Fruit fly (Drosophila melanogaster): Measurements from ENCODE around the gene Jon25Biii.

Jon25Biii gene

dm6 chr2L:4930541-4930940 lies 20.0 kb downstream of the Jon25Biii start (continued):
- TF ChIP-seq CG14050 (GFP tag; IDR thresholded peaks at IDR 0.05), result 0 out of 3 replicates have a peak, but pooled peaks have one; percentile 10
- peak; percentile 34 for TF ChIP-seq lab (GFP tag; optimal IDR thresholded peaks at IDR 0.05)

- TF ChIP-seq otp (GFP tag; IDR thresholded peaks at IDR 0.05) (no peak), Hr78 (GFP tag; optimal IDR thresholded peaks at IDR 0.05) (no peak), B-H1 (GFP tag; IDR thresholded peaks at IDR 0.05) (no peak), CG12071 (GFP tag; optimal IDR thresholded peaks at IDR 0.05) (no peak), CG12391 (tag; optimal IDR thresholded peaks at IDR 0.05) (no peak), bigmax (GFP tag; optimal IDR thresholded peaks at IDR 0.05) (no peak), Dbx (GFP tag; IDR thresholded peaks at IDR 0.05) (peak; percentile 57; the same call in 1 of the 3 replicates), Sox100B (GFP tag; optimal IDR thresholded peaks at IDR 0.05) (no peak), slp2 (GFP tag; optimal IDR thresholded peaks at IDR 0.05) (no peak), HLHmδ (GFP tag; optimal IDR thresholded peaks at IDR 0.05) (no peak), CG32772 (GFP tag; IDR thresholded peaks at IDR 0.05) (no peak), HHEX (GFP tag; optimal IDR thresholded peaks at IDR 0.05) (no peak), CkIIα-i1 (GFP tag; IDR thresholded peaks at IDR 0.05) (no peak), dmrt11E (tag; optimal IDR thresholded peaks at IDR 0.05) (no peak), Gug (GFP tag; IDR thresholded peaks at IDR 0.05) (no peak), amos (GFP tag; IDR thresholded peaks at IDR 0.05; ENCODE audit: partially characterized antibody) (no peak), sc (optimal IDR thresholded peaks at IDR 0.05) (no peak), sc (GFP tag; optimal IDR thresholded peaks at IDR 0.05) (no peak), CG4328 (GFP tag; optimal IDR thresholded peaks at IDR 0.05) (no peak), CG1024 (GFP tag; IDR thresholded peaks at IDR 0.05) (no peak), Sry-δ (GFP tag; optimal IDR thresholded peaks at IDR 0.05) (no peak), gsb (GFP tag; IDR thresholded peaks at IDR 0.05) (no peak), Fer1 (GFP tag; optimal IDR thresholded peaks at IDR 0.05) (peak; percentile 79), cg (GFP tag; optimal IDR thresholded peaks at IDR 0.05) (no peak), ham (GFP tag; IDR thresholded peaks at IDR 0.05) (no peak), YL-1 (GFP tag; optimal IDR thresholded peaks at IDR 0.05) (no peak), CG32532 (GFP tag; IDR thresholded peaks at IDR 0.05) (peak; percentile 65; the same call in 1 of the 2 replicates), ap (GFP tag; IDR thresholded peaks at IDR 0.05) (no peak), nmo (GFP tag; optimal IDR thresholded peaks at IDR 0.05) (no peak), CG15696 (tag; optimal IDR thresholded peaks at IDR 0.05) (no peak), zen (tag; optimal IDR thresholded peaks at IDR 0.05) (no peak), CG17361 (GFP tag; IDR thresholded peaks at IDR 0.05) (no peak), zfh1 (GFP tag; IDR thresholded peaks at IDR 0.05) (no peak), Camta (GFP tag; optimal IDR thresholded peaks at IDR 0.05) (no peak), CG18011 (GFP tag; optimal IDR thresholded peaks at IDR 0.05) (no peak), Six4 (GFP tag; optimal IDR thresholded peaks at IDR 0.05) (no peak), CG9817 (tag; optimal IDR thresholded peaks at IDR 0.05) (no peak), NC2α (GFP tag; optimal IDR thresholded peaks at IDR 0.05) (no peak), Meics (GFP tag; optimal IDR thresholded peaks at IDR 0.05) (peak; percentile 28), CG6765 (GFP tag; optimal IDR thresholded peaks at IDR 0.05) (peak; percentile 58), bab2 (GFP tag; optimal IDR thresholded peaks at IDR 0.05) (no peak), B-H2 (GFP tag; optimal IDR thresholded peaks at IDR 0.05) (peak; percentile 67), CG8944 (GFP tag; optimal IDR thresholded peaks at IDR 0.05) (no peak), hkb (optimal IDR thresholded peaks at IDR 0.05) (no peak), hkb (GFP tag; IDR thresholded peaks at IDR 0.05) (no peak), crp (GFP tag; optimal IDR thresholded peaks at IDR 0.05) (no peak), CG14710 (tag; optimal IDR thresholded peaks at IDR 0.05) (no peak), stc (GFP tag; IDR thresholded peaks at IDR 0.05) (0 out of 2 replicates have a peak, but pooled peaks have one; percentile 22)
Observed at dm6 chr2L:4928340-4928739, 22.2 kb downstream of the Jon25Biii start.
